Worm (Caenorhabditis elegans): ENCODE data around the gene F59B1.8.

- TF ChIP-seq nhr-28 (tag; optimal IDR thresholded peaks at IDR 0.05) (no peak), fkh-10 (GFP tag; optimal IDR thresholded peaks at IDR 0.05) (no peak), unc-39 (tag; optimal IDR thresholded peaks at IDR 0.05) (no peak), lin-15B (tag; optimal IDR thresholded peaks at IDR 0.05) (no peak), zag-1 (tag; optimal IDR thresholded peaks at IDR 0.05) (no peak), nhr-237 (tag; optimal IDR thresholded peaks at IDR 0.05) (no peak), nhr-25 (tag; optimal IDR thresholded peaks at IDR 0.05) (no peak)
Measured at ce11 chrV:3634293-3635016, 9.6 kb downstream of the F59B1.8 start.
